Fruit fly (Drosophila melanogaster): Measurements from ENCODE around the gene CG34051.

CG34051 gene

dm6 chr2L:19923786-19924185 is 37.0 kb downstream of the CG34051 start:
- TF ChIP-seq lmd (GFP tag; IDR thresholded peaks at IDR 0.05) (0 out of 2 replicates have a peak, but pooled peaks have one; percentile 14), abd-A (tag; optimal IDR thresholded peaks at IDR 0.05) (peak; percentile 95), kah (GFP tag; optimal IDR thresholded peaks at IDR 0.05) (no peak), sens (GFP tag) (peak; percentile 29), CG13894 (tag; optimal IDR thresholded peaks at IDR 0.05) (peak; percentile 58), CTCF (GFP tag; optimal IDR thresholded peaks at IDR 0.05) (no peak), bigmax (GFP tag; optimal IDR thresholded peaks at IDR 0.05) (no peak), mirr (GFP tag; optimal IDR thresholded peaks at IDR 0.05) (peak; percentile 12), stc (GFP tag; IDR thresholded peaks at IDR 0.05) (no peak), CG6683 (GFP tag; optimal IDR thresholded peaks at IDR 0.05) (no peak), Kr (GFP tag; optimal IDR thresholded peaks at IDR 0.05) (no peak), dan (GFP tag; IDR thresholded peaks at IDR 0.05) (0 out of 2 replicates have a peak, but pooled peaks have one; percentile 6), CG2875 (GFP tag; optimal IDR thresholded peaks at IDR 0.05) (no peak)

- TF ChIP-seq Sry-β (GFP tag; optimal IDR thresholded peaks at IDR 0.05) (no peak), Blimp-1 (GFP tag; optimal IDR thresholded peaks at IDR 0.05) (peak; percentile 53), CG7963 (GFP tag; IDR thresholded peaks at IDR 0.05; ENCODE audit: partially characterized antibody) (no peak), chinmo (GFP tag; IDR thresholded peaks at IDR 0.05; ENCODE audit: partially characterized antibody) (0 out of 4 replicates have a peak, but pooled peaks have one; percentile 12), CG5180 (GFP tag; optimal IDR thresholded peaks at IDR 0.05) (peak; percentile 89), lola (GFP tag; optimal IDR thresholded peaks at IDR 0.05) (no peak), CG11696 (GFP tag; IDR thresholded peaks at IDR 0.05) (no peak), CG32532 (GFP tag; IDR thresholded peaks at IDR 0.05) (no peak), CG17568 (GFP tag; optimal IDR thresholded peaks at IDR 0.05) (no peak), CG3163 (GFP tag; optimal IDR thresholded peaks at IDR 0.05) (peak; percentile 90), CG1832 (GFP tag; optimal IDR thresholded peaks at IDR 0.05) (no peak), ERR (GFP tag; optimal IDR thresholded peaks at IDR 0.05) (no peak), prd (optimal IDR thresholded peaks at IDR 0.05) (no peak), prd (GFP tag; IDR thresholded peaks at IDR 0.05) (no peak), unpg (GFP tag; optimal IDR thresholded peaks at IDR 0.05) (no peak), Trl (optimal IDR thresholded peaks at IDR 0.05) (peak; percentile 10 to 59), Trl (GFP tag; optimal IDR thresholded peaks at IDR 0.05) (no peak), MTF-1 (GFP tag; optimal IDR thresholded peaks at IDR 0.05; ENCODE audit: borderline replicate concordance) (peak; percentile 60), CG11398 (GFP tag; optimal IDR thresholded peaks at IDR 0.05) (no peak), Pdp1 (GFP tag; optimal IDR thresholded peaks at IDR 0.05) (no peak), odd (GFP tag; optimal IDR thresholded peaks at IDR 0.05) (no peak), Jarid2 (GFP tag; optimal IDR thresholded peaks at IDR 0.05) (peak; percentile 13)
These were observed 43.0 kb downstream of the CG34051 start for dm6 chr2L:19917860-19918259.

- TF ChIP-seq Atf6 (GFP tag; IDR thresholded peaks at IDR 0.05): no peak
- peak; percentile 47 to 54 for TF ChIP-seq Trl (optimal IDR thresholded peaks at IDR 0.05)
- no peak for TF ChIP-seq Trl (GFP tag; optimal IDR thresholded peaks at IDR 0.05)
- TF ChIP-seq crc (GFP tag; optimal IDR thresholded peaks at IDR 0.05): no peak
- TF ChIP-seq CG1024 (GFP tag; IDR thresholded peaks at IDR 0.05): no peak
- TF ChIP-seq CG30403 (GFP tag; optimal IDR thresholded peaks at IDR 0.05): no peak
- no peak for TF ChIP-seq CoRest (tag; optimal IDR thresholded peaks at IDR 0.05)
- no peak for TF ChIP-seq phol (tag; optimal IDR thresholded peaks at IDR 0.05)
- no peak for TF ChIP-seq CG13296 (GFP tag; optimal IDR thresholded peaks at IDR 0.05)
- TF ChIP-seq nerfin-1 (tag; optimal IDR thresholded peaks at IDR 0.05): peak; percentile 6
- TF ChIP-seq CG8765 (GFP tag; IDR thresholded peaks at IDR 0.05): no peak
- no peak for TF ChIP-seq lbe (GFP tag; optimal IDR thresholded peaks at IDR 0.05)
- no peak for TF ChIP-seq sqz (GFP tag; optimal IDR thresholded peaks at IDR 0.05)
- no peak for TF ChIP-seq onecut (GFP tag; IDR thresholded peaks at IDR 0.05)
- TF ChIP-seq CG9609 (GFP tag; optimal IDR thresholded peaks at IDR 0.05): no peak
- TF ChIP-seq CG13624 (GFP tag; optimal IDR thresholded peaks at IDR 0.05): no peak
- TF ChIP-seq Hr3 (GFP tag; optimal IDR thresholded peaks at IDR 0.05): no peak
- no peak for TF ChIP-seq CG8388 (GFP tag; optimal IDR thresholded peaks at IDR 0.05)
- TF ChIP-seq dan (GFP tag; IDR thresholded peaks at IDR 0.05): no peak
These were observed 43.8 kb downstream of the CG34051 start for dm6 chr2L:19916982-19917381.
